Worm (Caenorhabditis elegans) whole organism, late embryonic: ENCODE measurements around the gene gly-20.

Source experiments
- C08G9.2 ChIP-seq: sonication (generic microtip); optimal IDR thresholded peaks from 2 replicates; lab custom pipeline; 2016; ENCODE audit warnings: mild to moderate bottlenecking, missing genetic modification characterization, moderate library complexity, missing compliant biosample characterization
- C38D4.7 ChIP-seq: fragments of 200-800 bp; sonication (Bioruptor generic); optimal IDR thresholded peaks from 2 replicates; lab custom pipeline; 2018; ENCODE audit warnings: mild to moderate bottlenecking, missing genetic modification characterization, moderate library complexity, missing compliant biosample characterization
- F13H6.1 ChIP-seq: sonication (generic microtip); optimal IDR thresholded peaks from 2 replicates; lab custom pipeline; 2016; ENCODE audit warnings: missing genetic modification characterization, missing compliant biosample characterization
- K09A11.1 ChIP-seq: sonication (generic microtip); optimal IDR thresholded peaks from 2 replicates; lab custom pipeline; 2017; ENCODE audit warnings: antibody characterized with exemption, mild to moderate bottlenecking, missing genetic modification characterization, missing compliant biosample characterization; ENCODE audit not compliant: insufficient read depth
- T23F11.4 ChIP-seq: fragments of 200-800 bp; sonication (Bioruptor generic); optimal IDR thresholded peaks from 2 replicates; lab custom pipeline; 2018; ENCODE audit warnings: mild to moderate bottlenecking, missing genetic modification characterization, missing compliant biosample characterization
- ahr-1 ChIP-seq: sonication (generic microtip); optimal IDR thresholded peaks from 2 replicates; lab custom pipeline; 2016; ENCODE audit warnings: missing genetic modification characterization, missing compliant biosample characterization
- ama-1 ChIP-seq: fragments of 150-350 bp; optimal IDR thresholded peaks from 2 replicates; lab custom pipeline; 2014
- ceh-14 ChIP-seq: sonication (generic microtip); optimal IDR thresholded peaks from 2 replicates; lab custom pipeline; 2016; ENCODE audit warnings: missing genotype, missing genetic modification characterization, missing compliant biosample characterization
- ceh-18 ChIP-seq: sonication (generic microtip); optimal IDR thresholded peaks from 2 replicates; lab custom pipeline; 2016; ENCODE audit warnings: missing genetic modification characterization, missing compliant biosample characterization
- ceh-19 ChIP-seq: fragments of 200-800 bp; sonication (Bioruptor generic); optimal IDR thresholded peaks from 2 replicates; lab custom pipeline; 2018; ENCODE audit warnings: mild to moderate bottlenecking, missing genetic modification characterization, missing compliant biosample characterization
- ceh-24 ChIP-seq: sonication (generic microtip); optimal IDR thresholded peaks from 2 replicates; lab custom pipeline; 2016; ENCODE audit warnings: mild to moderate bottlenecking, missing genetic modification characterization, missing compliant biosample characterization
- ceh-34 ChIP-seq: sonication (generic microtip); optimal IDR thresholded peaks from 2 replicates; lab custom pipeline; 2016; ENCODE audit warnings: mild to moderate bottlenecking, missing genetic modification characterization, missing compliant biosample characterization
- ceh-48 ChIP-seq: sonication (generic microtip); optimal IDR thresholded peaks from 2 replicates; lab custom pipeline; 2016; ENCODE audit warnings: missing genetic modification characterization, inconsistent platforms, missing compliant biosample characterization
- ceh-9 ChIP-seq: sonication (generic microtip); optimal IDR thresholded peaks from 2 replicates; lab custom pipeline; 2016; ENCODE audit warnings: mild to moderate bottlenecking, missing genetic modification characterization, inconsistent platforms, missing compliant biosample characterization
- che-1 ChIP-seq: sonication (generic microtip); optimal IDR thresholded peaks from 2 replicates; lab custom pipeline; 2016; ENCODE audit warnings: mild to moderate bottlenecking, missing genetic modification characterization, missing compliant biosample characterization
- ets-4 ChIP-seq: sonication (generic microtip); optimal IDR thresholded peaks from 2 replicates; lab custom pipeline; 2016; ENCODE audit warnings: missing genetic modification characterization, missing compliant biosample characterization
- fkh-10 ChIP-seq: fragments of 150-350 bp; optimal IDR thresholded peaks from 2 replicates; lab custom pipeline; 2014; ENCODE audit warnings: missing biosample characterization, missing genetic modification reagents, missing genetic modification characterization
- gmeb-2 ChIP-seq: sonication (generic microtip); optimal IDR thresholded peaks from 2 replicates; lab custom pipeline; 2016; ENCODE audit warnings: missing genetic modification characterization, inconsistent platforms, missing compliant biosample characterization
- hlh-15 ChIP-seq: sonication (generic microtip); optimal IDR thresholded peaks from 2 replicates; lab custom pipeline; 2016; ENCODE audit warnings: missing genetic modification characterization, missing compliant biosample characterization
- hlh-30 ChIP-seq: sonication (generic microtip); optimal IDR thresholded peaks from 2 replicates; lab custom pipeline; 2017; ENCODE audit warnings: antibody characterized with exemption, missing genetic modification characterization, missing compliant biosample characterization; ENCODE audit not compliant: insufficient read depth
- lim-6 ChIP-seq: sonication (generic microtip); optimal IDR thresholded peaks from 2 replicates; lab custom pipeline; 2016; ENCODE audit warnings: missing genetic modification characterization, missing compliant biosample characterization
- madf-2 ChIP-seq: sonication (generic microtip); optimal IDR thresholded peaks from 2 replicates; lab custom pipeline; 2017; ENCODE audit warnings: missing genetic modification characterization, missing compliant biosample characterization
- mec-3 ChIP-seq: sonication (generic microtip); optimal IDR thresholded peaks from 2 replicates; lab custom pipeline; 2016; ENCODE audit warnings: borderline replicate concordance, missing genetic modification characterization, missing compliant biosample characterization
- nhr-11 ChIP-seq: fragments of 150-350 bp; optimal IDR thresholded peaks from 2 replicates; lab custom pipeline; 2014; ENCODE audit warnings: missing biosample characterization, missing genetic modification characterization
- nhr-232 ChIP-seq: sonication (generic microtip); optimal IDR thresholded peaks from 2 replicates; lab custom pipeline; 2016; ENCODE audit warnings: missing genetic modification characterization, missing compliant biosample characterization
- pha-4 ChIP-seq: fragments of 150-350 bp; optimal IDR thresholded peaks from 2 replicates; lab custom pipeline; 2018; ENCODE audit warnings: missing biosample characterization, missing genetic modification reagents, missing genetic modification characterization
- pqm-1 ChIP-seq: sonication (generic microtip); optimal IDR thresholded peaks from 2 replicates; lab custom pipeline; 2016; ENCODE audit warnings: missing genetic modification characterization, missing compliant biosample characterization
- pros-1 ChIP-seq: fragments of 150-350 bp; optimal IDR thresholded peaks from 2 replicates; lab custom pipeline; 2014; ENCODE audit warnings: missing biosample characterization, missing genetic modification reagents, missing genetic modification characterization
- rnt-1 ChIP-seq: sonication (generic microtip); optimal IDR thresholded peaks from 2 replicates; lab custom pipeline; 2016; ENCODE audit warnings: missing genetic modification characterization, missing compliant biosample characterization
- sdc-2 ChIP-seq: sonication (generic microtip); optimal IDR thresholded peaks from 2 replicates; lab custom pipeline; 2016; ENCODE audit warnings: missing genotype, missing genetic modification characterization, missing compliant biosample characterization
- ttx-3 ChIP-seq: sonication (generic microtip); optimal IDR thresholded peaks from 2 replicates; lab custom pipeline; 2016; ENCODE audit warnings: missing genetic modification reagents, missing genetic modification characterization, missing compliant biosample characterization
- unc-3 ChIP-seq, 2 experiments: fragments of 200-800 bp in 1 of 2; sonication (Bioruptor generic) in 1 of 2; sonication (generic microtip) in 1 of 2; conservative IDR thresholded peaks in 1 of 2; optimal IDR thresholded peaks in 1 of 2; 2 replicates each; pipeline versions ENCODE4 v1.3.6 to Lab custom; 2016 to 2022; ENCODE audit warnings: missing compliant biosample characterization in 2 of 2, missing genetic modification characterization in 2 of 2, missing genetic modification reagents in 1 of 2
- unc-55 ChIP-seq: sonication (generic microtip); optimal IDR thresholded peaks from 2 replicates; lab custom pipeline; 2017; ENCODE audit warnings: missing biosample characterization, missing genetic modification reagents, missing genetic modification characterization
- unc-86 ChIP-seq: sonication (generic microtip); optimal IDR thresholded peaks from 2 replicates; lab custom pipeline; 2016; ENCODE audit warnings: missing genetic modification characterization, missing compliant biosample characterization
- zip-5 ChIP-seq: sonication (generic microtip); optimal IDR thresholded peaks from 2 replicates; lab custom pipeline; 2016; ENCODE audit warnings: missing genetic modification characterization, missing compliant biosample characterization

gly-20 gene

ce11 chrV:11251798-11252197 is 30.6 kb upstream of the gly-20 start:
- TF ChIP-seq unc-86 (tag; lab: Kevin White, UChicago) (no peak), ama-1 (lab: Kevin White, UChicago) (no peak), ceh-48 (tag; lab: Kevin White, UChicago) (no peak), ahr-1 (tag; lab: Kevin White, UChicago) (no peak), che-1 (tag; lab: Kevin White, UChicago) (no peak), C08G9.2 (no peak), ttx-3 (tag; lab: Kevin White, UChicago) (no peak), ceh-18 (tag; lab: Kevin White, UChicago) (no peak), mec-3 (tag; lab: Kevin White, UChicago) (no peak), ceh-24 (tag; lab: Kevin White, UChicago) (no peak), ceh-34 (tag; lab: Kevin White, UChicago) (no peak), ceh-14 (tag; lab: Kevin White, UChicago) (no peak), lim-6 (tag; lab: Kevin White, UChicago) (no peak), zip-5 (no peak), nhr-11 (no peak), ceh-9 (tag; lab: Kevin White, UChicago) (no peak), K09A11.1 (tag; lab: Kevin White, UChicago) (no peak), pros-1 (no peak)
- TF ChIP-seq, all 69 proteins: peak for 0

ce11 chrV:11252429-11252828 is 29.9 kb upstream of the gly-20 start, which contains the start of gene srsx-33:
Gene srsx-33, minus strand, starts transcription at chrV:11252529.
- TF ChIP-seq F13H6.1 (no peak), hlh-30 (tag; lab: Kevin White, UChicago) (no peak), gmeb-2 (tag; lab: Kevin White, UChicago) (no peak), C08G9.2 (no peak), pros-1 (no peak), T23F11.4 (GFP tag; lab: Kevin White, UChicago) (no peak), hlh-15 (tag; lab: Kevin White, UChicago) (no peak), nhr-232 (tag; lab: Kevin White, UChicago) (no peak), C38D4.7 (no peak)

ce11 chrV:11254980-11255379 is 27.4 kb upstream of the gly-20 start, which contains the start of gene srsx-31:
Gene srsx-31, minus strand, starts transcription at chrV:11255080.
- no peak for TF ChIP-seq pqm-1 (tag; lab: Kevin White, UChicago)
- no peak for TF ChIP-seq pha-4 (tag; lab: Kevin White, UChicago)
- no peak for TF ChIP-seq T23F11.4 (GFP tag; lab: Kevin White, UChicago)

ce11 chrV:11258896-11259295 is 23.5 kb upstream of the gly-20 start, which contains the start of gene lgc-36:
Gene lgc-36, minus strand, starts transcription at chrV:11258996.
- TF ChIP-seq ceh-19 (GFP tag; lab: Kevin White, UChicago) = no peak
- no peak for TF ChIP-seq unc-3 (GFP tag; conservative IDR thresholded peaks at IDR 0.05; lab: Robert Waterston, UW)
- TF ChIP-seq unc-3 (tag; optimal IDR thresholded peaks at IDR 0.05; lab: Kevin White, UChicago) = no peak
- TF ChIP-seq pha-4 (tag; lab: Kevin White, UChicago) = no peak
- TF ChIP-seq unc-55 = no peak
- TF ChIP-seq sdc-2 (tag; lab: Kevin White, UChicago) = no peak
- TF ChIP-seq rnt-1 (tag; lab: Kevin White, UChicago) = no peak
- no peak for TF ChIP-seq hlh-30 (tag; lab: Kevin White, UChicago)
- TF ChIP-seq ceh-9 (tag; lab: Kevin White, UChicago) = no peak
- TF ChIP-seq fkh-10 = no peak
- TF ChIP-seq T23F11.4 (GFP tag; lab: Kevin White, UChicago) = no peak
- TF ChIP-seq ets-4 (tag; lab: Kevin White, UChicago) = no peak

ce11 chrV:11260622-11261021 is 21.8 kb upstream of the gly-20 start, which contains the start of gene F07B10.7:
Gene F07B10.7, minus strand, starts transcription at chrV:11260722.
- TF ChIP-seq madf-2 (tag; lab: Kevin White, UChicago) (no peak), nhr-232 (tag; lab: Kevin White, UChicago) (no peak), hlh-15 (tag; lab: Kevin White, UChicago) (no peak), rnt-1 (tag; lab: Kevin White, UChicago) (no peak)
